In the genomic region with DNA sequence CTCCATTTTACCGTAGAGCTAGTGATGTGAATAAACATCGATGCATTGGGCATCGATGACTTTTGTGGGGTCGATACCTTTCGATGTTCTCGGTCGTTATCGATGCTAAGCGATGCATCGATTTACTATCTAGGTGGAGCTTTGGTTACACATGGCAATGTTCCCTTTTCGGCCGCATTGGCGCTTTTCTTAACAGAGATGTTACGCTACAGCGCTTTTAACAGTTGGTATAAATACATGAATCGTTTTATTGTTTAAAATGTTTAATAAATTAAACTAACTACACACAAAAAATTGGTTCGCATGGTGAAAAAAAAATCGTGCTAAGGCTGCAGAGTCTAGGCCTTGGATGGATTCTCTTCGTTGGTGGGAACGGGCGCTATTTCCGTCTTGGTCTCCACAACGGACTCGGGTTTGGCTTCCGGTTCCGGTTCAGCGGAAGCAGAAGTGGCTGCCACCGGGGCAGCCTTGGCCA, we compare ENCODE assay signal across 1 fruit fly cellular context.
A peak's percentile ranks its signal among the peaks of the same experiment; 100 is the strongest.
TF ChIP-seq lines count a peak whose summit lies in the region.

Gene Ptpmeg2, minus strand, starts transcription at position 281 of the 475 bp plus-strand sequence.

TF ChIP-seq in whole organism, embryonic, 481 proteins besides CTCF, POLR2A, EP300 and RAD21 (continued from another document and continues in another):
- TF ChIP-seq CG4404 (GFP tag; IDR thresholded peaks at IDR 0.05; lab: Robert Waterston, UW) (peak; percentile 30; the same call in 1 of the 2 replicates), Vsx1 (GFP tag; optimal IDR thresholded peaks at IDR 0.05; lab: Kevin White, UChicago) (no peak), Fer1 (GFP tag; optimal IDR thresholded peaks at IDR 0.05; lab: Kevin White, UChicago) (peak; percentile 68), YL-1 (GFP tag; optimal IDR thresholded peaks at IDR 0.05; lab: Kevin White, UChicago) (peak; percentile 51), Max (GFP tag; optimal IDR thresholded peaks at IDR 0.05; lab: Kevin White, UChicago) (peak; percentile 30), CG14667 (GFP tag; IDR thresholded peaks at IDR 0.05; lab: Robert Waterston, UW) (peak; percentile 43), Sry-δ (GFP tag; optimal IDR thresholded peaks at IDR 0.05; lab: Kevin White, UChicago) (peak; percentile 97), CG13296 (GFP tag; optimal IDR thresholded peaks at IDR 0.05; lab: Kevin White, UChicago) (peak; percentile 48), CG34224 (GFP tag; IDR thresholded peaks at IDR 0.05; lab: Robert Waterston, UW; ENCODE audit: partially characterized antibody) (peak; percentile 94), CG6765 (GFP tag; optimal IDR thresholded peaks at IDR 0.05; lab: Kevin White, UChicago) (no peak), z (GFP tag; IDR thresholded peaks at IDR 0.05; lab: Robert Waterston, UW) (no peak), pros (GFP tag; optimal IDR thresholded peaks at IDR 0.05; lab: Kevin White, UChicago) (no peak), Opbp (GFP tag; IDR thresholded peaks at IDR 0.05; lab: Robert Waterston, UW; ENCODE audit: partially characterized antibody) (peak; percentile 93), Six4 (GFP tag; optimal IDR thresholded peaks at IDR 0.05; lab: Kevin White, UChicago) (peak; percentile 37), CG2199 (GFP tag; IDR thresholded peaks at IDR 0.05; lab: Robert Waterston, UW) (no peak), ftz-f1 (GFP tag; optimal IDR thresholded peaks at IDR 0.05; lab: Kevin White, UChicago) (peak; percentile 29), Tbp (GFP tag; optimal IDR thresholded peaks at IDR 0.05; lab: Kevin White, UChicago) (no peak), CG12219 (GFP tag; optimal IDR thresholded peaks at IDR 0.05; lab: Kevin White, UChicago) (peak; percentile 64), wor (GFP tag; IDR thresholded peaks at IDR 0.05; lab: Robert Waterston, UW) (no peak), HmgZ (tag; optimal IDR thresholded peaks at IDR 0.05; lab: Kevin White, UChicago) (peak; percentile 84), CG18262 (tag; optimal IDR thresholded peaks at IDR 0.05; lab: Kevin White, UChicago) (peak; percentile 46), CG17359 (tag; optimal IDR thresholded peaks at IDR 0.05; lab: Kevin White, UChicago) (peak; percentile 58), CG18476 (GFP tag; optimal IDR thresholded peaks at IDR 0.05; lab: Kevin White, UChicago) (no peak), chinmo (GFP tag; IDR thresholded peaks at IDR 0.05; lab: Robert Waterston, UW; ENCODE audit: partially characterized antibody) (peak; percentile 99), btn (GFP tag; optimal IDR thresholded peaks at IDR 0.05; lab: Kevin White, UChicago) (peak; percentile 27), chif (GFP tag; optimal IDR thresholded peaks at IDR 0.05; lab: Kevin White, UChicago) (peak in 1 of 2 experiments; percentile 68), h (optimal IDR thresholded peaks at IDR 0.05; lab: Kevin White, UChicago) (no peak), sr (GFP tag; IDR thresholded peaks at IDR 0.05; lab: Robert Waterston, UW) (no peak), Mrtf (GFP tag; IDR thresholded peaks at IDR 0.05; lab: Robert Waterston, UW) (peak; percentile 70; the same call in 2 of the 3 replicates), CG10543 (GFP tag; optimal IDR thresholded peaks at IDR 0.05; lab: Kevin White, UChicago) (peak; percentile 38), tgo (GFP tag; IDR thresholded peaks at IDR 0.05; lab: Robert Waterston, UW) (peak; percentile 44; the same call in 1 of the 3 replicates), Eip74EF (GFP tag; optimal IDR thresholded peaks at IDR 0.05; lab: Kevin White, UChicago) (peak in 1 of 2 experiments; percentile 36), CG2120 (GFP tag; optimal IDR thresholded peaks at IDR 0.05; lab: Kevin White, UChicago) (peak; percentile 71), tx (GFP tag; optimal IDR thresholded peaks at IDR 0.05; lab: Kevin White, UChicago) (no peak), CG13775 (GFP tag; optimal IDR thresholded peaks at IDR 0.05; lab: Kevin White, UChicago) (peak; percentile 19), CG11560 (tag; IDR thresholded peaks at IDR 0.05; lab: Robert Waterston, UW) (peak; percentile 52; the same call in 1 of the 3 replicates), CG17802 (tag; optimal IDR thresholded peaks at IDR 0.05; lab: Kevin White, UChicago) (no peak), CG12299 (tag; optimal IDR thresholded peaks at IDR 0.05; lab: Kevin White, UChicago) (no peak), lov (optimal IDR thresholded peaks at IDR 0.05; lab: Kevin White, UChicago) (no peak), lov (GFP tag; IDR thresholded peaks at IDR 0.05; lab: Robert Waterston, UW) (no peak), Hmx (GFP tag; optimal IDR thresholded peaks at IDR 0.05; lab: Kevin White, UChicago) (no peak), CG1792 (GFP tag; optimal IDR thresholded peaks at IDR 0.05; lab: Kevin White, UChicago) (peak; percentile 26), CG4360 (GFP tag; IDR thresholded peaks at IDR 0.05; lab: Robert Waterston, UW) (no peak), CG5180 (GFP tag; optimal IDR thresholded peaks at IDR 0.05; lab: Kevin White, UChicago) (peak; percentile 27), CG12769 (tag; optimal IDR thresholded peaks at IDR 0.05; lab: Kevin White, UChicago) (peak; percentile 61), CG3838 (GFP tag; optimal IDR thresholded peaks at IDR 0.05; lab: Kevin White, UChicago) (no peak), ATbp (GFP tag; optimal IDR thresholded peaks at IDR 0.05; lab: Kevin White, UChicago) (peak; percentile 51), CG18619 (GFP tag; optimal IDR thresholded peaks at IDR 0.05; lab: Kevin White, UChicago) (peak; percentile 58), Drgx (GFP tag; IDR thresholded peaks at IDR 0.05; lab: Robert Waterston, UW) (no peak), dimm (GFP tag; IDR thresholded peaks at IDR 0.05; lab: Robert Waterston, UW) (no peak), CG9817 (tag; optimal IDR thresholded peaks at IDR 0.05; lab: Kevin White, UChicago) (peak; percentile 48), unpg (GFP tag; optimal IDR thresholded peaks at IDR 0.05; lab: Kevin White, UChicago) (peak; percentile 56), CG14050 (GFP tag; IDR thresholded peaks at IDR 0.05; lab: Robert Waterston, UW) (no peak), CG12942 (GFP tag; optimal IDR thresholded peaks at IDR 0.05; lab: Kevin White, UChicago) (peak; percentile 29), org-1 (GFP tag; optimal IDR thresholded peaks at IDR 0.05; lab: Kevin White, UChicago) (no peak), CG11695 (GFP tag; IDR thresholded peaks at IDR 0.05; lab: Robert Waterston, UW) (0 out of 3 replicates have a peak, but pooled peaks have one; percentile 21), ham (GFP tag; IDR thresholded peaks at IDR 0.05; lab: Robert Waterston, UW) (no peak), Nf-YB (GFP tag; optimal IDR thresholded peaks at IDR 0.05; lab: Kevin White, UChicago) (peak; percentile 36), hth (optimal IDR thresholded peaks at IDR 0.05; lab: Kevin White, UChicago) (no peak), Camta (GFP tag; optimal IDR thresholded peaks at IDR 0.05; lab: Kevin White, UChicago) (peak; percentile 34), CG7271 (tag; optimal IDR thresholded peaks at IDR 0.05; lab: Kevin White, UChicago) (peak; percentile 64), dmrt11E (tag; optimal IDR thresholded peaks at IDR 0.05; lab: Kevin White, UChicago) (peak; percentile 35), CG8388 (GFP tag; optimal IDR thresholded peaks at IDR 0.05; lab: Kevin White, UChicago) (peak; percentile 38), Taf1 (GFP tag; IDR thresholded peaks at IDR 0.05; lab: Robert Waterston, UW) (0 out of 2 replicates have a peak, but pooled peaks have one; percentile 27), pan (optimal IDR thresholded peaks at IDR 0.05; lab: Kevin White, UChicago) (no peak), pan (GFP tag; optimal IDR thresholded peaks at IDR 0.05 in 1 of 2, IDR thresholded peaks at IDR 0.05 in 1 of 2) (peak in 1 of 2 experiments; percentile 54), CG2202 (tag; optimal IDR thresholded peaks at IDR 0.05; lab: Kevin White, UChicago) (peak; percentile 16), Usf (GFP tag; optimal IDR thresholded peaks at IDR 0.05; lab: Kevin White, UChicago) (no peak), dan (GFP tag; IDR thresholded peaks at IDR 0.05; lab: Robert Waterston, UW) (no peak), CG11456 (GFP tag; IDR thresholded peaks at IDR 0.05; lab: Robert Waterston, UW) (peak; percentile 91), CG6254 (GFP tag; optimal IDR thresholded peaks at IDR 0.05; lab: Kevin White, UChicago) (peak; percentile 52), ac (GFP tag; optimal IDR thresholded peaks at IDR 0.05; lab: Kevin White, UChicago) (peak; percentile 21), row (GFP tag; IDR thresholded peaks at IDR 0.05; lab: Robert Waterston, UW) (peak; percentile 44; the same call in 2 of the 3 replicates), CG8944 (GFP tag; optimal IDR thresholded peaks at IDR 0.05; lab: Kevin White, UChicago) (peak; percentile 65), ato (GFP tag; IDR thresholded peaks at IDR 0.05; lab: Robert Waterston, UW; ENCODE audit: partially characterized antibody) (peak; percentile 94), CG2116 (GFP tag; optimal IDR thresholded peaks at IDR 0.05; lab: Kevin White, UChicago) (peak; percentile 85), Myb (GFP tag; optimal IDR thresholded peaks at IDR 0.05; lab: Kevin White, UChicago) (peak; percentile 73), Hr3 (GFP tag; optimal IDR thresholded peaks at IDR 0.05; lab: Kevin White, UChicago) (peak; percentile 63), slou (GFP tag; optimal IDR thresholded peaks at IDR 0.05; lab: Kevin White, UChicago) (peak; percentile 33), lmd (GFP tag; IDR thresholded peaks at IDR 0.05; lab: Robert Waterston, UW) (peak; percentile 67), vnd (GFP tag; IDR thresholded peaks at IDR 0.05; lab: Robert Waterston, UW; ENCODE audit: partially characterized antibody) (peak; percentile 81; the same call in 2 of the 3 replicates), pzg (GFP tag; optimal IDR thresholded peaks at IDR 0.05; lab: Kevin White, UChicago) (peak; percentile 95), klu (GFP tag; IDR thresholded peaks at IDR 0.05; lab: Robert Waterston, UW) (no peak), bsh (GFP tag; optimal IDR thresholded peaks at IDR 0.05; lab: Kevin White, UChicago) (peak in 1 of 2 experiments; percentile 52), disco-r (GFP tag; optimal IDR thresholded peaks at IDR 0.05; lab: Kevin White, UChicago) (no peak), CG14014 (GFP tag; IDR thresholded peaks at IDR 0.05; lab: Robert Waterston, UW) (0 out of 2 replicates have a peak, but pooled peaks have one; percentile 35), CG10366 (GFP tag; IDR thresholded peaks at IDR 0.05; lab: Robert Waterston, UW) (peak; percentile 61), stwl (tag; optimal IDR thresholded peaks at IDR 0.05; lab: Kevin White, UChicago) (peak; percentile 89), CG12236 (GFP tag; optimal IDR thresholded peaks at IDR 0.05; lab: Kevin White, UChicago) (peak; percentile 18), Oaz (GFP tag; IDR thresholded peaks at IDR 0.05; lab: Robert Waterston, UW) (no peak), CG9876 (GFP tag; optimal IDR thresholded peaks at IDR 0.05; lab: Kevin White, UChicago) (peak; percentile 57), CG8478 (optimal IDR thresholded peaks at IDR 0.05; lab: Kevin White, UChicago) (no peak), pho (GFP tag; optimal IDR thresholded peaks at IDR 0.05; lab: Kevin White, UChicago) (peak; percentile 62), CG10565 (GFP tag; optimal IDR thresholded peaks at IDR 0.05; lab: Kevin White, UChicago) (no peak), lbe (GFP tag; optimal IDR thresholded peaks at IDR 0.05; lab: Kevin White, UChicago) (peak; percentile 28), lab (GFP tag; optimal IDR thresholded peaks at IDR 0.05; lab: Kevin White, UChicago) (peak; percentile 65), mam (GFP tag; optimal IDR thresholded peaks at IDR 0.05; lab: Kevin White, UChicago) (peak; percentile 72), zen (tag; optimal IDR thresholded peaks at IDR 0.05; lab: Kevin White, UChicago) (peak; percentile 30), kah (GFP tag; optimal IDR thresholded peaks at IDR 0.05; lab: Kevin White, UChicago) (peak; percentile 32), Sox100B (GFP tag; optimal IDR thresholded peaks at IDR 0.05; lab: Kevin White, UChicago) (peak; percentile 62), maf-S (GFP tag; optimal IDR thresholded peaks at IDR 0.05; lab: Kevin White, UChicago) (peak; percentile 65), Ada2b (GFP tag; IDR thresholded peaks at IDR 0.05; lab: Robert Waterston, UW) (no peak), CG2875 (GFP tag; optimal IDR thresholded peaks at IDR 0.05; lab: Kevin White, UChicago) (peak; percentile 39), CG7745 (tag; optimal IDR thresholded peaks at IDR 0.05; lab: Kevin White, UChicago) (no peak), Kr (GFP tag; optimal IDR thresholded peaks at IDR 0.05; lab: Kevin White, UChicago) (no peak), CG11398 (GFP tag; optimal IDR thresholded peaks at IDR 0.05; lab: Kevin White, UChicago) (no peak), CG10979 (tag; optimal IDR thresholded peaks at IDR 0.05; lab: Kevin White, UChicago) (peak; percentile 39), fd3F (GFP tag; optimal IDR thresholded peaks at IDR 0.05; lab: Kevin White, UChicago) (peak; percentile 10), scrt (GFP tag; optimal IDR thresholded peaks at IDR 0.05; lab: Kevin White, UChicago) (peak; percentile 50), CG9797 (GFP tag; optimal IDR thresholded peaks at IDR 0.05; lab: Kevin White, UChicago) (peak; percentile 45), E2f1 (GFP tag; IDR thresholded peaks at IDR 0.05; lab: Robert Waterston, UW) (peak; percentile 60), dm (GFP tag; optimal IDR thresholded peaks at IDR 0.05; lab: Kevin White, UChicago) (peak; percentile 9), sisA (GFP tag; IDR thresholded peaks at IDR 0.05; lab: Robert Waterston, UW) (peak; percentile 41), ase (GFP tag; IDR thresholded peaks at IDR 0.05; lab: Robert Waterston, UW) (peak; percentile 57; the same call in 1 of the 3 replicates), run (tag; optimal IDR thresholded peaks at IDR 0.05; lab: Kevin White, UChicago) (no peak), sna (GFP tag; IDR thresholded peaks at IDR 0.05; lab: Robert Waterston, UW; ENCODE audit: partially characterized antibody) (peak; percentile 87), Aef1 (GFP tag; IDR thresholded peaks at IDR 0.05; lab: Robert Waterston, UW) (peak; percentile 58), hbn (GFP tag; IDR thresholded peaks at IDR 0.05; lab: Robert Waterston, UW; ENCODE audit: partially characterized antibody) (peak; percentile 93), CG33557 (GFP tag; optimal IDR thresholded peaks at IDR 0.05; lab: Kevin White, UChicago) (peak; percentile 21), CG2129 (GFP tag; IDR thresholded peaks at IDR 0.05; lab: Robert Waterston, UW; ENCODE audit: partially characterized antibody) (peak; percentile 75), Fer2 (tag; optimal IDR thresholded peaks at IDR 0.05; lab: Kevin White, UChicago) (peak; percentile 21), CG7786 (GFP tag; optimal IDR thresholded peaks at IDR 0.05; lab: Kevin White, UChicago) (peak; percentile 43), Dref (GFP tag; IDR thresholded peaks at IDR 0.05; lab: Robert Waterston, UW) (peak; percentile 99), bbx (GFP tag; IDR thresholded peaks at IDR 0.05; lab: Robert Waterston, UW; ENCODE audit: partially characterized antibody) (peak; percentile 95)
